Fruit fly (Drosophila melanogaster) whole organism, embryonic: ENCODE measurements around the gene Oatp33Eb.

Source experiments
- BEAF-32 ChIP-seq: fragments of 200-800 bp; sonication (Bioruptor generic); optimal IDR thresholded peaks from 3 replicates; lab custom pipeline; 2017; ENCODE audit warnings: missing biosample characterization, missing genetic modification characterization, mild to moderate bottlenecking, moderate library complexity, missing genetic modification reagents
- Bgb ChIP-seq: fragments of 200-800 bp; sonication (Bioruptor generic); IDR thresholded peaks from 2 replicates; pipeline ENCODE4 v1.3.6; 2022; ENCODE audit warnings: missing biosample characterization, missing genetic modification characterization; ENCODE audit not compliant: partially characterized antibody
- CG1024 ChIP-seq: fragments of 200-800 bp; sonication (Bioruptor generic); IDR thresholded peaks from 2 replicates; pipeline ENCODE4 v1.3.6; 2022; ENCODE audit warnings: missing biosample characterization, missing genetic modification characterization
- CG10959 ChIP-seq: fragments of 200-800 bp; sonication (Bioruptor generic); IDR thresholded peaks from 2 replicates; pipeline ENCODE4 v1.3.6; 2022; ENCODE audit warnings: missing biosample characterization, missing genetic modification characterization
- CG11456 ChIP-seq: fragments of 200-800 bp; sonication (Bioruptor generic); IDR thresholded peaks from 3 replicates; pipeline ENCODE4 v1.3.6; 2022; ENCODE audit warnings: missing biosample characterization, missing genetic modification characterization
- CG12219 ChIP-seq: fragments of 200-800 bp; sonication (Bioruptor generic); optimal IDR thresholded peaks from 3 replicates; lab custom pipeline; 2018; ENCODE audit warnings: missing biosample characterization, mild to moderate bottlenecking, missing genetic modification characterization
- CG14965 ChIP-seq: fragments of 200-800 bp; sonication (Bioruptor generic); optimal IDR thresholded peaks from 2 replicates; lab custom pipeline; 2016; ENCODE audit warnings: missing biosample characterization, missing genetic modification characterization, borderline replicate concordance
- CG15514 ChIP-seq: fragments of 200-800 bp; sonication (Bioruptor generic); optimal IDR thresholded peaks from 3 replicates; lab custom pipeline; 2017; ENCODE audit warnings: missing biosample characterization, missing genetic modification characterization, mild to moderate bottlenecking, moderate library complexity, missing genetic modification reagents
- CG15696 ChIP-seq: fragments of 200-800 bp; sonication (Bioruptor generic); optimal IDR thresholded peaks from 2 replicates; lab custom pipeline; 2019; ENCODE audit warnings: missing biosample characterization, mild to moderate bottlenecking, missing genetic modification characterization, moderate library complexity
- CG17802 ChIP-seq: fragments of 200-800 bp; sonication (Bioruptor generic); optimal IDR thresholded peaks from 2 replicates; lab custom pipeline; 2018; ENCODE audit warnings: missing biosample characterization, mild to moderate bottlenecking, missing genetic modification characterization, moderate library complexity
- CG18262 ChIP-seq: fragments of 200-800 bp; optimal IDR thresholded peaks from 3 replicates; lab custom pipeline; 2019; ENCODE audit warnings: missing biosample characterization, mild to moderate bottlenecking, missing genetic modification characterization, moderate library complexity
- CG18476 ChIP-seq: fragments of 200-800 bp; sonication (Bioruptor generic); optimal IDR thresholded peaks from 2 replicates; lab custom pipeline; 2016; ENCODE audit warnings: missing biosample characterization, mild to moderate bottlenecking, missing genetic modification characterization
- CG2199 ChIP-seq: fragments of 200-800 bp; sonication (Bioruptor generic); IDR thresholded peaks from 3 replicates; pipeline ENCODE4 v1.3.6; 2022; ENCODE audit warnings: missing biosample characterization, missing genetic modification characterization
- CG2712 ChIP-seq: fragments of 200-800 bp; optimal IDR thresholded peaks from 3 replicates; lab custom pipeline; 2019; ENCODE audit warnings: missing biosample characterization, mild to moderate bottlenecking, missing genetic modification characterization, moderate library complexity
- CG2875 ChIP-seq: fragments of 200-800 bp; sonication (Bioruptor generic); optimal IDR thresholded peaks from 2 replicates; lab custom pipeline; 2017; ENCODE audit warnings: missing biosample characterization, mild to moderate bottlenecking, missing genetic modification characterization, missing genetic modification reagents
- CG31224 ChIP-seq: fragments of 200-800 bp; sonication (Bioruptor generic); IDR thresholded peaks from 2 replicates; pipeline ENCODE4 v1.3.6; 2022; ENCODE audit warnings: missing biosample characterization, missing genetic modification characterization
- CG32772 ChIP-seq: fragments of 200-800 bp; sonication (Bioruptor generic); IDR thresholded peaks from 2 replicates; pipeline ENCODE4 v1.3.6; 2022; ENCODE audit warnings: missing biosample characterization, missing genetic modification characterization
- CG4617 ChIP-seq: fragments of 200-800 bp; sonication (Bioruptor generic); optimal IDR thresholded peaks from 3 replicates; lab custom pipeline; 2016; ENCODE audit warnings: missing biosample characterization, missing genetic modification characterization, borderline replicate concordance
- CG6254 ChIP-seq: fragments of 200-800 bp; sonication (Bioruptor generic); optimal IDR thresholded peaks from 3 replicates; lab custom pipeline; 2017; ENCODE audit warnings: mild to moderate bottlenecking, missing biosample characterization, missing genetic modification reagents, missing genetic modification characterization
- CG6689 ChIP-seq: fragments of 200-800 bp; sonication (Bioruptor generic); IDR thresholded peaks from 2 replicates; pipeline ENCODE4 v1.3.6; 2022; ENCODE audit warnings: missing biosample characterization, missing genetic modification characterization
- CG6813 ChIP-seq: fragments of 200-800 bp; sonication (Bioruptor generic); optimal IDR thresholded peaks from 2 replicates; lab custom pipeline; 2017; ENCODE audit warnings: missing biosample characterization, missing genetic modification characterization, mild to moderate bottlenecking, moderate library complexity, missing genetic modification reagents
- CG7357 ChIP-seq: fragments of 200-800 bp; sonication (Bioruptor generic); IDR thresholded peaks from 3 replicates; pipeline ENCODE4 v1.3.6; 2022; ENCODE audit warnings: missing biosample characterization, missing genetic modification characterization
- Chrac-16 ChIP-seq: fragments of 200-800 bp; sonication (Bioruptor generic); optimal IDR thresholded peaks from 3 replicates; lab custom pipeline; 2016; ENCODE audit warnings: missing biosample characterization, missing genetic modification characterization
- CkIIα-i1 ChIP-seq: fragments of 200-800 bp; sonication (Bioruptor generic); IDR thresholded peaks from 2 replicates; pipeline ENCODE4 v1.3.6; 2022; ENCODE audit warnings: missing biosample characterization, missing genetic modification characterization
- CrebB ChIP-seq: fragments of 200-800 bp; sonication (Bioruptor generic); optimal IDR thresholded peaks from 3 replicates; lab custom pipeline; 2018; ENCODE audit warnings: missing biosample characterization, mild to moderate bottlenecking, missing genetic modification characterization
- Ets65A ChIP-seq: fragments of 200-800 bp; sonication (Bioruptor generic); peaks from one replicate; lab custom pipeline; 2016; ENCODE audit warnings: missing biosample characterization, missing genetic modification characterization
- H15 ChIP-seq: fragments of 200-800 bp; sonication (Bioruptor generic); IDR thresholded peaks from 3 replicates; pipeline ENCODE4 v1.3.6; 2022; ENCODE audit warnings: missing biosample characterization, missing genetic modification characterization
- Hr51 ChIP-seq, 2 experiments: fragments of 200-800 bp; sonication (Bioruptor generic); optimal IDR thresholded peaks; 2 replicates in 1 of 2; 3 replicates in 1 of 2; lab custom pipeline; 2016 to 2018; ENCODE audit warnings: missing biosample characterization in 2 of 2, missing genetic modification characterization in 2 of 2, mild to moderate bottlenecking in 1 of 2, moderate library complexity in 1 of 2
- Lhr ChIP-seq: fragments of 200-800 bp; sonication (Bioruptor generic); optimal IDR thresholded peaks from 3 replicates; lab custom pipeline; 2017; ENCODE audit warnings: mild to moderate bottlenecking, missing biosample characterization, missing genetic modification reagents, missing genetic modification characterization
- MESR4 ChIP-seq: fragments of 200-800 bp; sonication (Bioruptor generic); optimal IDR thresholded peaks from 2 replicates; lab custom pipeline; 2018; ENCODE audit warnings: missing biosample characterization, mild to moderate bottlenecking, missing genetic modification characterization, moderate library complexity
- Rfx ChIP-seq: fragments of 200-800 bp; sonication (Bioruptor generic); IDR thresholded peaks from 2 replicates; pipeline ENCODE4 v1.3.6; 2022; ENCODE audit warnings: missing biosample characterization, missing genetic modification characterization
- Scr ChIP-seq: fragments of 200-800 bp; sonication (Bioruptor generic); IDR thresholded peaks from 2 replicates; pipeline ENCODE4 v1.3.6; 2022; ENCODE audit warnings: missing biosample characterization, missing genetic modification characterization; ENCODE audit not compliant: partially characterized antibody
- Six4 ChIP-seq: fragments of 200-800 bp; sonication (Bioruptor generic); optimal IDR thresholded peaks from 2 replicates; lab custom pipeline; 2016; ENCODE audit warnings: missing biosample characterization, missing genetic modification characterization
- Spps ChIP-seq: fragments of 200-800 bp; sonication (Bioruptor generic); optimal IDR thresholded peaks from 2 replicates; lab custom pipeline; 2018; ENCODE audit warnings: missing biosample characterization, mild to moderate bottlenecking, missing genetic modification characterization
- dpn ChIP-seq, 2 experiments: fragments of 200-800 bp; sonication (Bioruptor generic); optimal IDR thresholded peaks; 3 replicates each; lab custom pipeline; 2016; ENCODE audit warnings: missing biosample characterization in 2 of 2, missing genetic modification characterization in 2 of 2
- en ChIP-seq: fragments of 200-800 bp; sonication (Bioruptor generic); optimal IDR thresholded peaks from 2 replicates; lab custom pipeline; 2016; ENCODE audit warnings: missing biosample characterization, missing genetic modification characterization
- exex ChIP-seq: fragments of 200-800 bp; sonication (Bioruptor generic); optimal IDR thresholded peaks from 4 replicates; lab custom pipeline; 2018; ENCODE audit warnings: missing biosample characterization, mild to moderate bottlenecking, missing genetic modification characterization, moderate library complexity
- grn ChIP-seq: fragments of 200-800 bp; sonication (Bioruptor generic); optimal IDR thresholded peaks from 3 replicates; lab custom pipeline; 2017; ENCODE audit warnings: missing biosample characterization, missing genetic modification characterization
- gsb ChIP-seq: fragments of 200-800 bp; sonication (Bioruptor generic); IDR thresholded peaks from 2 replicates; pipeline ENCODE4 v1.3.6; 2022; ENCODE audit warnings: missing biosample characterization, missing genetic modification characterization
- hkb ChIP-seq, 2 experiments: fragments of 200-800 bp in 1 of 2; fragments of >200 bp in 1 of 2; sonication (Bioruptor generic) in 1 of 2; IDR thresholded peaks in 1 of 2; optimal IDR thresholded peaks in 1 of 2; 2 replicates each; pipeline versions ENCODE4 v1.3.6 to Lab custom; 2017 to 2022; ENCODE audit warnings: missing biosample characterization in 1 of 2, missing genetic modification characterization in 1 of 2
- hth ChIP-seq: fragments of >200 bp; optimal IDR thresholded peaks from 2 replicates; lab custom pipeline; 2017; ENCODE audit warnings: inconsistent platforms
- lmd ChIP-seq: fragments of 200-800 bp; sonication (Bioruptor generic); IDR thresholded peaks from 2 replicates; pipeline ENCODE4 v1.3.6; 2022; ENCODE audit warnings: missing biosample characterization, missing genetic modification characterization
- nerfin-2 ChIP-seq: fragments of 200-800 bp; sonication (Bioruptor generic); IDR thresholded peaks from 2 replicates; pipeline ENCODE4 v1.3.6; 2022; ENCODE audit warnings: missing biosample characterization, missing genetic modification characterization; ENCODE audit not compliant: partially characterized antibody
- onecut ChIP-seq: fragments of 200-800 bp; sonication (Bioruptor generic); IDR thresholded peaks from 2 replicates; pipeline ENCODE4 v1.3.6; 2022; ENCODE audit warnings: missing biosample characterization, missing genetic modification characterization
- pita ChIP-seq: fragments of 200-800 bp; sonication (Bioruptor generic); optimal IDR thresholded peaks from 2 replicates; lab custom pipeline; 2017; ENCODE audit warnings: missing biosample characterization, mild to moderate bottlenecking, missing genetic modification characterization
- pnt ChIP-seq: fragments of 200-800 bp; sonication (Bioruptor generic); optimal IDR thresholded peaks from 3 replicates; lab custom pipeline; 2016; ENCODE audit warnings: missing biosample characterization, missing genetic modification characterization
- seq ChIP-seq: fragments of 200-800 bp; sonication (Bioruptor generic); IDR thresholded peaks from 2 replicates; pipeline ENCODE4 v1.3.6; 2022; ENCODE audit warnings: missing biosample characterization, missing genetic modification characterization
- ssp ChIP-seq: fragments of 200-800 bp; sonication (Bioruptor generic); IDR thresholded peaks from 2 replicates; pipeline ENCODE4 v1.3.6; 2022; ENCODE audit warnings: missing biosample characterization, missing genetic modification characterization

Oatp33Eb gene

DNA sequence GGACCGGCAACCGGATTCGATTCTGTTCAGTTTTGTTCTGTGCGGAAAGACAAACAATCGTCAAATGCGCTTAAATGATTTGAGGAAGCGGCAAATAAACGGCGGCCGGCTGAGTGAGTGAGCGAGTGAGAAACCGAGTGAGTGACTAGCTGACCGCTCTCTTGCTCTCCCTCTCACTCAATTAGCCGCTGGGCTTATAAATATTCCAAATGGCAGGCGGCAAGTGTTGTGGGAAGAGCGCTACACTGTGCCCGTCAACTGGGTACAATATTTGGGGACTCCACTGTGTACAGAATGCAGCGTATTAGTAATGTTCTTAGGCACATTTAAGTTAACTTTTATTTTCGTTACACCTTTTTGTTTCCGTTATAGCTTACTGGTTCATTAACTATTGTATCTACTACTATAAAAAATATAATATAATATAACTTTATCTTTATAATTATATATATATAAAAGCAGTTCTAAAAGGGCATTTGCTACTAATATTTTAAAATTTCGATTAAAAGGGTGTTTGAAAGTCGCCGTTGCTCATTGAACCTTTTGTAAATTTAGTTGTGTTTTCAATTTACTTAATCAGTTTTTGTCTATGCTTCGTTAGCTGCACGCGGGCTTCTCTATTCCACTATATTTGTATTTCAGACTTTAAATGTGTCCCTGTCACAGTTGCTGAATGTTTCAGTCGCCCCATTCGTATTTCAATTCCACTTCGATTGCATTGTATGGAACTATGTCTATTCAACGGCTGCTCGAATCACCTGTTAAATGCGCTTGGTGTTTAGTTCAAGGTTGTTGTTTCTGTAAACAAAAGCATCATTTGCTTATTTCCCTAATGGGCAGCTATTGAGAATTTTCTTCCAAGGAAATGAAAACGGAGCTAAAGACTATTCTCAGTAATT, 26.2 kb upstream of the Oatp33Eb start (continued):
- TF ChIP-seq CG7357 (GFP tag; lab: Robert Waterston, UW) (no peak), CG11456 (GFP tag; lab: Robert Waterston, UW) (0 out of 3 replicates have a peak, but pooled peaks have one; percentile 52), Spps (tag; lab: Kevin White, UChicago) (no peak), CG6813 (GFP tag; lab: Kevin White, UChicago) (no peak), CG31224 (no peak; the same call in 1 of the 2 replicates), CkIIα-i1 (GFP tag; lab: Robert Waterston, UW) (no peak), onecut (no peak), CG15696 (tag; lab: Kevin White, UChicago) (no peak), CG32772 (no peak), MESR4 (GFP tag; lab: Kevin White, UChicago) (no peak), CG14965 (GFP tag; lab: Kevin White, UChicago) (no peak), CG4617 (no peak), seq (GFP tag; lab: Robert Waterston, UW) (no peak), CG2199 (0 out of 3 replicates have a peak, but pooled peaks have one; percentile 48), Hr51 (GFP tag; optimal IDR thresholded peaks at IDR 0.05; lab: Kevin White, UChicago) (peak in 1 of 2 experiments; percentile 31), Bgb (GFP tag; lab: Robert Waterston, UW) (no peak), Six4 (GFP tag; lab: Kevin White, UChicago) (no peak), CG10959 (no peak), CrebB (tag; lab: Kevin White, UChicago) (no peak), Scr (GFP tag; lab: Robert Waterston, UW) (no peak), en (GFP tag; lab: Kevin White, UChicago) (no peak), dpn (GFP tag; optimal IDR thresholded peaks at IDR 0.05; lab: Kevin White, UChicago) (peak in 1 of 2 experiments; percentile 30), CG17802 (tag; lab: Kevin White, UChicago) (no peak), CG18262 (peak; percentile 10), hkb (optimal IDR thresholded peaks at IDR 0.05; lab: Kevin White, UChicago) (no peak), hkb (GFP tag; IDR thresholded peaks at IDR 0.05; lab: Robert Waterston, UW) (no peak), hth (no peak), Lhr (no peak), nerfin-2 (no peak), CG2875 (GFP tag; lab: Kevin White, UChicago) (no peak), CG15514 (GFP tag; lab: Kevin White, UChicago) (no peak), CG1024 (GFP tag; lab: Robert Waterston, UW) (no peak), exex (tag; lab: Kevin White, UChicago) (no peak), CG18476 (GFP tag; lab: Kevin White, UChicago) (no peak), CG12219 (no peak), gsb (GFP tag; lab: Robert Waterston, UW) (no peak), H15 (no peak), grn (GFP tag; lab: Kevin White, UChicago) (no peak), Chrac-16 (GFP tag; lab: Kevin White, UChicago) (no peak), ssp (GFP tag; lab: Robert Waterston, UW) (no peak), CG2712 (peak; percentile 20), Rfx (GFP tag; lab: Robert Waterston, UW) (peak; percentile 55), Ets65A (GFP tag; lab: Kevin White, UChicago) (peak; percentile 25), CG6689 (GFP tag; lab: Robert Waterston, UW) (0 out of 2 replicates have a peak, but pooled peaks have one; percentile 13), pnt (GFP tag; lab: Kevin White, UChicago) (no peak), BEAF-32 (no peak), lmd (no peak; the same call in 1 of the 2 replicates), CG6254 (GFP tag; lab: Kevin White, UChicago) (no peak), pita (GFP tag; lab: Kevin White, UChicago) (no peak)
